Worm (Caenorhabditis elegans) whole organism, L4/young adult: ENCODE results near the gene F21C10.6.

Experiments used
- dao-5 ChIP-seq: sonication (generic microtip); optimal IDR thresholded peaks from 2 replicates; lab custom pipeline; 2016; ENCODE audit warnings: missing genotype, missing genetic modification characterization, moderate library complexity, missing compliant biosample characterization
- him-1 ChIP-seq: sonication (generic microtip); optimal IDR thresholded peaks from 2 replicates; lab custom pipeline; 2016; ENCODE audit warnings: missing genotype, missing genetic modification reagents, missing genetic modification characterization, missing compliant biosample characterization

- no peak for TF ChIP-seq dao-5
- no peak for TF ChIP-seq him-1 (tag; lab: Kevin White, UChicago)
These were observed 21.9 kb downstream of the F21C10.6 start for ce11 chrV:9146196-9146595.
